Worm (Caenorhabditis elegans): ENCODE data around the gene K09H11.6.

K09H11.6 gene

ce11 chrV:5717237-5717935 is 18.6 kb downstream of the K09H11.6 start, which contains the start of gene rga-3:
Gene rga-3 (plus strand): TSS chrV:5717885.
- no peak for TF ChIP-seq zip-4 (GFP tag; optimal IDR thresholded peaks at IDR 0.05)
- TF ChIP-seq alr-1 (tag; optimal IDR thresholded peaks at IDR 0.05; ENCODE audit: borderline replicate concordance) = no peak
- no peak for TF ChIP-seq snpc-4 (tag; optimal IDR thresholded peaks at IDR 0.05)
- no peak for TF ChIP-seq nhr-76 (tag; optimal IDR thresholded peaks at IDR 0.05)
- TF ChIP-seq zag-1 (tag; optimal IDR thresholded peaks at IDR 0.05) = no peak
- no peak for TF ChIP-seq lin-13 (GFP tag; optimal IDR thresholded peaks at IDR 0.05)

ce11 chrV:5716508-5716907 is 19.5 kb downstream of the K09H11.6 start, which contains the start of gene K09H11.9:
Gene K09H11.9 (minus strand): TSS chrV:5716608.
- no peak for TF ChIP-seq egl-13 (tag; optimal IDR thresholded peaks at IDR 0.05)
- no peak for TF ChIP-seq efl-1 (optimal IDR thresholded peaks at IDR 0.05)
- TF ChIP-seq efl-1 (GFP tag; optimal IDR thresholded peaks at IDR 0.05 in 1 of 2) = peak in 1 of 2 experiments; percentile 20

- no peak for TF ChIP-seq skn-1 (tag; optimal IDR thresholded peaks at IDR 0.05)
- TF ChIP-seq aly-2 (tag; optimal IDR thresholded peaks at IDR 0.05) = no peak
- TF ChIP-seq mdl-1 (tag; optimal IDR thresholded peaks at IDR 0.05) = no peak
- no peak for TF ChIP-seq pax-3 (tag; optimal IDR thresholded peaks at IDR 0.05)
- no peak for TF ChIP-seq xbp-1 (tag; optimal IDR thresholded peaks at IDR 0.05)
- no peak for TF ChIP-seq mef-2 (tag; optimal IDR thresholded peaks at IDR 0.05)
- TF ChIP-seq irx-1 (tag; optimal IDR thresholded peaks at IDR 0.05) = no peak
- no peak for TF ChIP-seq mep-1 (tag; optimal IDR thresholded peaks at IDR 0.05)
- TF ChIP-seq ets-5 (GFP tag; IDR thresholded peaks at IDR 0.05) = no peak
- no peak for TF ChIP-seq nhr-11 (tag; optimal IDR thresholded peaks at IDR 0.05)
- TF ChIP-seq zip-4 (GFP tag; optimal IDR thresholded peaks at IDR 0.05) = no peak
Measured at ce11 chrV:5713510-5713909, 22.5 kb downstream of the K09H11.6 start.

- TF ChIP-seq lin-35 (GFP tag; optimal IDR thresholded peaks at IDR 0.05) (peak in 1 of 2 experiments; percentile 23), lin-14 (GFP tag; optimal IDR thresholded peaks at IDR 0.05) (no peak), fkh-8 (tag; optimal IDR thresholded peaks at IDR 0.05) (no peak), nhr-71 (tag; optimal IDR thresholded peaks at IDR 0.05) (peak; percentile 10), elt-2 (tag; optimal IDR thresholded peaks at IDR 0.05) (peak; percentile 69), mdl-1 (tag; optimal IDR thresholded peaks at IDR 0.05) (peak in 1 of 2 experiments; percentile 40), elt-3 (tag; optimal IDR thresholded peaks at IDR 0.05) (peak in 1 of 6 experiments; percentile 38), C34B4.2 (tag; optimal IDR thresholded peaks at IDR 0.05) (no peak), lir-3 (tag; optimal IDR thresholded peaks at IDR 0.05; ENCODE audit: poor library complexity) (no peak), unc-62 (GFP tag; optimal IDR thresholded peaks at IDR 0.05) (no peak)
Measured at ce11 chrV:5712652-5713051, 23.3 kb downstream of the K09H11.6 start, which contains the start of gene gcst-1. Gene gcst-1 (plus strand): TSS chrV:5712928.

ce11 chrV:5712189-5712588 is 23.8 kb downstream of the K09H11.6 start:
- TF ChIP-seq unc-62 (GFP tag; optimal IDR thresholded peaks at IDR 0.05) (no peak), efl-1 (optimal IDR thresholded peaks at IDR 0.05) (peak in 1 of 2 experiments; percentile 9), efl-1 (GFP tag; optimal IDR thresholded peaks at IDR 0.05 in 1 of 2) (peak; percentile 18 to 72), lsy-2 (tag; optimal IDR thresholded peaks at IDR 0.05) (peak; percentile 18 to 29)

- TF ChIP-seq hlh-4 (tag; optimal IDR thresholded peaks at IDR 0.05) (peak; percentile 77), lsy-2 (tag; optimal IDR thresholded peaks at IDR 0.05) (no peak), nhr-47 (tag; optimal IDR thresholded peaks at IDR 0.05) (no peak), jun-1 (tag; optimal IDR thresholded peaks at IDR 0.05) (no peak), ztf-11 (tag; optimal IDR thresholded peaks at IDR 0.05) (no peak), pag-3 (tag; optimal IDR thresholded peaks at IDR 0.05; ENCODE audit: borderline replicate concordance, insufficient read depth) (no peak), efl-1 (optimal IDR thresholded peaks at IDR 0.05) (no peak), efl-1 (GFP tag; optimal IDR thresholded peaks at IDR 0.05 in 1 of 2) (peak in 1 of 2 experiments; percentile 81), aha-1 (tag; optimal IDR thresholded peaks at IDR 0.05) (no peak), tbx-2 (tag; optimal IDR thresholded peaks at IDR 0.05) (no peak), egl-27 (tag; optimal IDR thresholded peaks at IDR 0.05) (no peak), fkh-8 (tag; optimal IDR thresholded peaks at IDR 0.05) (peak; percentile 31), nhr-71 (tag; optimal IDR thresholded peaks at IDR 0.05) (peak; percentile 32), lir-3 (tag; optimal IDR thresholded peaks at IDR 0.05; ENCODE audit: poor library complexity) (no peak), Y116A8C.19 (tag; optimal IDR thresholded peaks at IDR 0.05; ENCODE audit: borderline replicate concordance) (no peak), unc-86 (tag; optimal IDR thresholded peaks at IDR 0.05) (no peak)
Measured at ce11 chrV:5708331-5708730, 27.6 kb downstream of the K09H11.6 start.

Data from whole organism, L1 larva.